Worm (Caenorhabditis elegans) whole organism, L4 larva: ENCODE measurements around the gene col-74.

Experiments
- D1046.2 ChIP-seq: fragments of 200-800 bp; sonication (Bioruptor generic); IDR thresholded peaks from 2 replicates; pipeline ENCODE4 v1.3.6; 2022; ENCODE audit warnings: missing genetic modification characterization, missing compliant biosample characterization
- F10B5.3 ChIP-seq: sonication (generic microtip); optimal IDR thresholded peaks from 2 replicates; lab custom pipeline; 2016; ENCODE audit warnings: mild to moderate bottlenecking, missing genetic modification characterization, missing compliant biosample characterization
- F26F4.8 ChIP-seq: fragments of 200-800 bp; sonication (Bioruptor generic); conservative IDR thresholded peaks from 2 replicates; pipeline ENCODE4 v1.3.6; 2022; ENCODE audit warnings: missing genetic modification characterization, missing compliant biosample characterization
- F37D6.2 ChIP-seq: sonication (generic microtip); optimal IDR thresholded peaks from 2 replicates; lab custom pipeline; 2016; ENCODE audit warnings: mild to moderate bottlenecking, missing genetic modification characterization, missing compliant biosample characterization
- F44E2.7 ChIP-seq: fragments of 200-800 bp; sonication (Bioruptor generic); IDR thresholded peaks from 2 replicates; pipeline ENCODE4 v2.1.2; 2022; ENCODE audit warnings: missing genetic modification characterization, missing compliant biosample characterization
- R02D3.7 ChIP-seq: fragments of 150-350 bp; sonication (generic microtip); optimal IDR thresholded peaks from 3 replicates; lab custom pipeline; 2014; ENCODE audit warnings: missing biosample characterization, missing genetic modification characterization
- Y105C5A.15 ChIP-seq: fragments of 200-800 bp; sonication (Bioruptor generic); IDR thresholded peaks from 2 replicates; pipeline ENCODE4 v1.3.6; 2022; ENCODE audit warnings: missing genetic modification characterization, missing compliant biosample characterization
- Y5F2A.4 ChIP-seq: fragments of 200-800 bp; sonication (Bioruptor generic); optimal IDR thresholded peaks from 2 replicates; lab custom pipeline; 2018; ENCODE audit warnings: mild to moderate bottlenecking, missing genetic modification characterization, missing compliant biosample characterization
- aha-1 ChIP-seq: fragments of 150-350 bp; peaks from one replicate; lab custom pipeline; 2014; ENCODE audit warnings: missing biosample characterization, missing genetic modification characterization
- ama-1 ChIP-seq: fragments of 150-350 bp; optimal IDR thresholded peaks from 2 replicates; lab custom pipeline; 2014; ENCODE audit warnings: inconsistent platforms, mixed read lengths
- arid-1 ChIP-seq: fragments of 200-800 bp; sonication (Bioruptor generic); conservative IDR thresholded peaks from 2 replicates; pipeline ENCODE4 v1.3.6; 2022; ENCODE audit warnings: missing genetic modification reagents, missing genetic modification characterization, missing compliant biosample characterization
- ceh-20 ChIP-seq: fragments of 200-800 bp; sonication (Bioruptor generic); IDR thresholded peaks from 2 replicates; pipeline ENCODE4 v1.3.6; 2022; ENCODE audit warnings: missing genetic modification reagents, missing genetic modification characterization, missing compliant biosample characterization
- ceh-32 ChIP-seq: sonication (generic microtip); optimal IDR thresholded peaks from 2 replicates; lab custom pipeline; 2016; ENCODE audit warnings: mild to moderate bottlenecking, missing genetic modification characterization, missing compliant biosample characterization; ENCODE audit not compliant: poor library complexity
- ceh-44 ChIP-seq: fragments of 200-800 bp; sonication (Bioruptor generic); IDR thresholded peaks from 2 replicates; pipeline ENCODE4 v1.3.6; 2022; ENCODE audit warnings: missing genetic modification reagents, missing genetic modification characterization, missing compliant biosample characterization
- ceh-62 ChIP-seq: sonication (generic microtip); optimal IDR thresholded peaks from 2 replicates; lab custom pipeline; 2017; ENCODE audit warnings: missing biosample characterization, missing genetic modification characterization
- ces-1 ChIP-seq: fragments of 150-350 bp; sonication (generic microtip); optimal IDR thresholded peaks from 4 replicates; lab custom pipeline; 2014; ENCODE audit warnings: missing biosample characterization, missing genetic modification reagents, missing genetic modification characterization
- ctbp-1 ChIP-seq: fragments of 200-800 bp; sonication (Bioruptor generic); IDR thresholded peaks from 2 replicates; pipeline ENCODE4 v1.3.6; 2022; ENCODE audit warnings: missing genetic modification reagents, missing genetic modification characterization, missing compliant biosample characterization
- daf-16 ChIP-seq, 3 experiments: sonication (generic microtip); optimal IDR thresholded peaks; 2 replicates each; lab custom pipeline; 2016 to 2017; ENCODE audit warnings: missing genetic modification characterization in 3 of 3, missing genetic modification reagents in 3 of 3, mild to moderate bottlenecking in 2 of 3, missing compliant biosample characterization in 2 of 3, missing biosample characterization in 1 of 3, moderate library complexity in 1 of 3
- dmd-6 ChIP-seq: fragments of 200-800 bp; sonication (Bioruptor generic); IDR thresholded peaks from 2 replicates; pipeline ENCODE4 v1.3.6; 2022; ENCODE audit warnings: missing genetic modification reagents, missing genetic modification characterization, missing compliant biosample characterization
- dmd-8 ChIP-seq: fragments of 200-800 bp; sonication (Bioruptor generic); IDR thresholded peaks from 2 replicates; pipeline ENCODE4 v1.3.6; 2022; ENCODE audit warnings: missing genetic modification characterization, missing compliant biosample characterization
- dmd-9 ChIP-seq: fragments of 200-800 bp; sonication (Bioruptor generic); IDR thresholded peaks from 2 replicates; pipeline ENCODE4 v1.3.6; 2022; ENCODE audit warnings: missing genetic modification reagents, missing genetic modification characterization, missing compliant biosample characterization
- duxl-1 ChIP-seq: sonication (generic microtip); optimal IDR thresholded peaks from 2 replicates; lab custom pipeline; 2016; ENCODE audit warnings: mild to moderate bottlenecking, missing genetic modification characterization, moderate library complexity, missing compliant biosample characterization; ENCODE audit not compliant: poor library complexity
- fkh-10 ChIP-seq: fragments of 150-350 bp; optimal IDR thresholded peaks from 2 replicates; lab custom pipeline; 2014; ENCODE audit warnings: missing biosample characterization, missing genetic modification reagents, missing genetic modification characterization
- fos-1 ChIP-seq: fragments of 150-350 bp; optimal IDR thresholded peaks from 2 replicates; lab custom pipeline; 2014; ENCODE audit warnings: missing biosample characterization, missing genetic modification characterization
- hlh-11 ChIP-seq: fragments of 200-800 bp; sonication (Bioruptor generic); optimal IDR thresholded peaks from 2 replicates; lab custom pipeline; 2018; ENCODE audit warnings: mild to moderate bottlenecking, missing genetic modification characterization, missing compliant biosample characterization
- hmg-1.1 ChIP-seq: fragments of 200-800 bp; sonication (Bioruptor generic); IDR thresholded peaks from 2 replicates; pipeline ENCODE4 v1.3.6; 2022; ENCODE audit warnings: missing genetic modification reagents, missing genetic modification characterization, missing compliant biosample characterization
- jun-1 ChIP-seq: fragments of 150-350 bp; optimal IDR thresholded peaks from 2 replicates; lab custom pipeline; 2014; ENCODE audit warnings: missing biosample characterization, missing genetic modification reagents, missing genetic modification characterization
- lin-1 ChIP-seq: fragments of 200-800 bp; sonication (Bioruptor generic); IDR thresholded peaks from 2 replicates; pipeline ENCODE4 v1.3.6; 2022; ENCODE audit warnings: missing genetic modification reagents, missing genetic modification characterization, missing compliant biosample characterization
- lin-13 ChIP-seq: fragments of 150-350 bp; optimal IDR thresholded peaks from 2 replicates; lab custom pipeline; 2014; ENCODE audit warnings: missing biosample characterization, missing genetic modification reagents, missing genetic modification characterization
- lin-15B ChIP-seq: fragments of 150-350 bp; sonication (generic microtip); optimal IDR thresholded peaks from 3 replicates; lab custom pipeline; 2014; ENCODE audit warnings: missing biosample characterization, missing genetic modification characterization
- lin-38 ChIP-seq: fragments of 200-800 bp; sonication (Bioruptor generic); IDR thresholded peaks from 2 replicates; pipeline ENCODE4 v1.3.6; 2022; ENCODE audit warnings: missing genetic modification reagents, missing genetic modification characterization, missing compliant biosample characterization
- lin-39 ChIP-seq: fragments of 150-350 bp; optimal IDR thresholded peaks from 2 replicates; lab custom pipeline; 2014; ENCODE audit warnings: missing biosample characterization, missing genetic modification reagents, missing genetic modification characterization
- lir-3 ChIP-seq: sonication (generic microtip); optimal IDR thresholded peaks from 2 replicates; lab custom pipeline; 2016; ENCODE audit warnings: mild to moderate bottlenecking, missing genetic modification characterization, missing compliant biosample characterization
- lsy-2 ChIP-seq, 2 experiments: fragments of 150-350 bp in 1 of 2; sonication (generic microtip) in 1 of 2; optimal IDR thresholded peaks; 2 replicates each; lab custom pipeline; 2014 to 2017; ENCODE audit warnings: missing biosample characterization in 2 of 2, missing genetic modification characterization in 2 of 2
- mdl-1 ChIP-seq, 2 experiments: fragments of 150-350 bp in 1 of 2; sonication (generic microtip) in 1 of 2; optimal IDR thresholded peaks; 2 replicates each; lab custom pipeline; 2014 to 2017; ENCODE audit warnings: missing biosample characterization in 2 of 2, missing genetic modification characterization in 2 of 2
- mep-1 ChIP-seq: fragments of 150-350 bp; sonication (generic microtip); optimal IDR thresholded peaks from 3 replicates; lab custom pipeline; 2014; ENCODE audit warnings: missing biosample characterization, missing genetic modification characterization
- mes-2 ChIP-seq: sonication (generic microtip); optimal IDR thresholded peaks from 2 replicates; lab custom pipeline; 2016; ENCODE audit warnings: missing genotype, mild to moderate bottlenecking, missing genetic modification characterization, missing compliant biosample characterization; ENCODE audit not compliant: poor library complexity, severe bottlenecking
- mxl-2 ChIP-seq: fragments of 200-800 bp; sonication (Bioruptor generic); conservative IDR thresholded peaks from 2 replicates; pipeline ENCODE4 v1.3.6; 2022; ENCODE audit warnings: missing genetic modification reagents, missing genetic modification characterization, missing compliant biosample characterization
- nhr-10 ChIP-seq: fragments of 150-350 bp; optimal IDR thresholded peaks from 2 replicates; lab custom pipeline; 2014; ENCODE audit warnings: missing biosample characterization, missing genetic modification characterization
- nhr-6 ChIP-seq: fragments of 150-350 bp; optimal IDR thresholded peaks from 2 replicates; lab custom pipeline; 2014; ENCODE audit warnings: missing biosample characterization, missing genetic modification characterization
- nhr-77 ChIP-seq: fragments of 150-350 bp; optimal IDR thresholded peaks from 2 replicates; lab custom pipeline; 2014; ENCODE audit warnings: missing biosample characterization, missing genetic modification characterization
- pqm-1 ChIP-seq: sonication (generic microtip); optimal IDR thresholded peaks from 2 replicates; lab custom pipeline; 2017; ENCODE audit warnings: missing biosample characterization, missing genetic modification characterization
- sdz-12 ChIP-seq: fragments of 200-800 bp; sonication (Bioruptor generic); optimal IDR thresholded peaks from 2 replicates; lab custom pipeline; 2018; ENCODE audit warnings: mild to moderate bottlenecking, missing genetic modification characterization, missing compliant biosample characterization
- set-16 ChIP-seq: fragments of 200-800 bp; sonication (Bioruptor generic); IDR thresholded peaks from 2 replicates; pipeline ENCODE4 v1.3.6; 2022; ENCODE audit warnings: missing genetic modification reagents, missing genetic modification characterization, missing compliant biosample characterization
- skn-1 ChIP-seq: fragments of 150-350 bp; optimal IDR thresholded peaks from 2 replicates; lab custom pipeline; 2014; ENCODE audit warnings: missing biosample characterization, missing genetic modification characterization
- snpc-1.2 ChIP-seq: fragments of 200-800 bp; sonication (Bioruptor generic); IDR thresholded peaks from 2 replicates; pipeline ENCODE4 v1.3.6; 2022; ENCODE audit warnings: missing genetic modification reagents, missing genetic modification characterization, missing compliant biosample characterization
- tra-1 ChIP-seq: fragments of 200-800 bp; sonication (Bioruptor generic); IDR thresholded peaks from 2 replicates; pipeline ENCODE4 v1.3.6; 2022; ENCODE audit warnings: missing genetic modification reagents, missing genetic modification characterization, missing compliant biosample characterization
- unc-62 ChIP-seq, 3 experiments: fragments of 150-350 bp in 1 of 3; sonication (generic microtip); optimal IDR thresholded peaks in 2 of 3; peaks in 1 of 3; 1 replicate in 1 of 3; 2 replicates in 2 of 3; lab custom pipeline; 2014 to 2017; ENCODE audit warnings: missing biosample characterization in 3 of 3, missing genetic modification characterization in 3 of 3, missing genetic modification reagents in 3 of 3, missing genotype in 1 of 3
- vab-7 ChIP-seq: fragments of 200-800 bp; sonication (Bioruptor generic); IDR thresholded peaks from 2 replicates; pipeline ENCODE4 v1.3.6; 2022; ENCODE audit warnings: missing genetic modification reagents, missing genetic modification characterization, missing compliant biosample characterization
- zag-1 ChIP-seq: fragments of 150-350 bp; optimal IDR thresholded peaks from 2 replicates; lab custom pipeline; 2014; ENCODE audit warnings: missing biosample characterization, missing genetic modification characterization
- zip-11 ChIP-seq: fragments of 200-800 bp; sonication (Bioruptor generic); IDR thresholded peaks from 2 replicates; pipeline ENCODE4 v1.3.6; 2022; ENCODE audit warnings: missing genetic modification characterization, missing compliant biosample characterization
- ztf-7 ChIP-seq: fragments of 150-350 bp; optimal IDR thresholded peaks from 2 replicates; lab custom pipeline; 2014; ENCODE audit warnings: missing biosample characterization, missing genetic modification characterization

col-74 gene

ce11 chrII:5806563-5806962, 23.6 kb upstream of the col-74 start:
- TF ChIP-seq mes-2 (no peak), ces-1 (GFP tag; lab: Kevin White, UChicago) (no peak), aha-1 (tag; lab: Kevin White, UChicago) (no peak), lin-1 (GFP tag; lab: Robert Waterston, UW) (0 out of 2 replicates have a peak, but pooled peaks have one; percentile 26), duxl-1 (no peak), unc-62 (GFP tag; optimal IDR thresholded peaks at IDR 0.05 in 1 of 2; lab: Kevin White, UChicago) (no peak), unc-62 (tag; optimal IDR thresholded peaks at IDR 0.05; lab: Kevin White, UChicago) (no peak), fos-1 (tag; lab: Kevin White, UChicago) (no peak), Y5F2A.4 (GFP tag; lab: Kevin White, UChicago) (no peak), dmd-6 (peak; percentile 89), ceh-62 (tag; lab: Kevin White, UChicago) (no peak), zip-11 (GFP tag; lab: Robert Waterston, UW) (no peak), ctbp-1 (GFP tag; lab: Robert Waterston, UW) (no peak), hmg-1.1 (GFP tag; lab: Robert Waterston, UW) (no peak), ztf-7 (tag; lab: Kevin White, UChicago) (no peak), mdl-1 (tag; optimal IDR thresholded peaks at IDR 0.05; lab: Kevin White, UChicago) (no peak), skn-1 (tag; lab: Kevin White, UChicago) (no peak), ceh-44 (GFP tag; lab: Robert Waterston, UW) (no peak), hlh-11 (peak; percentile 64), arid-1 (GFP tag; lab: Robert Waterston, UW) (no peak), nhr-6 (tag; lab: Kevin White, UChicago) (no peak), lin-38 (no peak), fkh-10 (GFP tag; lab: Kevin White, UChicago) (no peak), ceh-20 (GFP tag; lab: Robert Waterston, UW) (no peak), nhr-77 (tag; lab: Kevin White, UChicago) (peak; percentile 52), set-16 (GFP tag; lab: Robert Waterston, UW) (no peak), Y105C5A.15 (GFP tag; lab: Robert Waterston, UW) (no peak), dmd-9 (no peak), jun-1 (tag; lab: Kevin White, UChicago) (no peak), mxl-2 (no peak), lin-39 (tag; lab: Kevin White, UChicago) (no peak), daf-16 (GFP tag; optimal IDR thresholded peaks at IDR 0.05; lab: Kevin White, UChicago) (no peak), daf-16 (tag; optimal IDR thresholded peaks at IDR 0.05; lab: Kevin White, UChicago) (peak; percentile 38), pqm-1 (tag; lab: Kevin White, UChicago) (peak; percentile 92), lsy-2 (tag; optimal IDR thresholded peaks at IDR 0.05; lab: Kevin White, UChicago) (no peak), F37D6.2 (tag; lab: Kevin White, UChicago) (no peak), mep-1 (tag; lab: Kevin White, UChicago) (no peak), D1046.2 (no peak), snpc-1.2 (GFP tag; lab: Robert Waterston, UW) (no peak), ama-1 (lab: Kevin White, UChicago) (no peak), tra-1 (GFP tag; lab: Robert Waterston, UW) (no peak), lin-13 (GFP tag; lab: Kevin White, UChicago) (no peak), lin-15B (no peak), nhr-10 (tag; lab: Kevin White, UChicago) (no peak), F26F4.8 (GFP tag; lab: Robert Waterston, UW) (no peak), vab-7 (GFP tag; lab: Robert Waterston, UW) (no peak), sdz-12 (GFP tag; lab: Kevin White, UChicago) (no peak), lir-3 (tag; lab: Kevin White, UChicago) (no peak), dmd-8 (GFP tag; lab: Robert Waterston, UW) (no peak), zag-1 (tag; lab: Kevin White, UChicago) (no peak), F44E2.7 (no peak), R02D3.7 (no peak), F10B5.3 (tag; lab: Kevin White, UChicago) (no peak), ceh-32 (tag; lab: Kevin White, UChicago) (no peak)
